Fruit fly (Drosophila melanogaster): ENCODE results near the gene CG10588.

- no peak for TF ChIP-seq peb (GFP tag; IDR thresholded peaks at IDR 0.05)
- TF ChIP-seq B-H1 (GFP tag; IDR thresholded peaks at IDR 0.05) = no peak
- no peak for TF ChIP-seq Abd-B (GFP tag; optimal IDR thresholded peaks at IDR 0.05)
- TF ChIP-seq Atf6 (GFP tag; IDR thresholded peaks at IDR 0.05) = no peak
- TF ChIP-seq toy (GFP tag; IDR thresholded peaks at IDR 0.05) = no peak
- no peak for TF ChIP-seq CG3726 (GFP tag; IDR thresholded peaks at IDR 0.05)
- TF ChIP-seq tll (GFP tag; optimal IDR thresholded peaks at IDR 0.05) = no peak
- TF ChIP-seq GATAe (GFP tag; conservative IDR thresholded peaks at IDR 0.05) = no peak
- no peak for TF ChIP-seq dati (GFP tag; IDR thresholded peaks at IDR 0.05)
- TF ChIP-seq CG8290 (GFP tag; optimal IDR thresholded peaks at IDR 0.05) = no peak
- no peak for TF ChIP-seq CG8290 (tag; optimal IDR thresholded peaks at IDR 0.05)
- no peak for TF ChIP-seq CG12104 (GFP tag; optimal IDR thresholded peaks at IDR 0.05)
- no peak for TF ChIP-seq Dp (GFP tag; optimal IDR thresholded peaks at IDR 0.05)
- no peak for TF ChIP-seq TFAM (GFP tag; optimal IDR thresholded peaks at IDR 0.05)
These were observed 25.8 kb downstream of the CG10588 start for dm6 chr3L:20982544-20982943.

Data from whole organism, embryonic.